Fruit fly (Drosophila melanogaster): ENCODE measurements around the gene Usp12-46.

Gene Usp12-46

dm6 chr3R:22753895-22754774, 3.4 kb downstream of the Usp12-46 start (continued):
- TF ChIP-seq CG6791 (GFP tag; IDR thresholded peaks at IDR 0.05; ENCODE audit: partially characterized antibody) (0 out of 3 replicates have a peak, but pooled peaks have one; percentile 14), CG5245 (GFP tag; optimal IDR thresholded peaks at IDR 0.05) (peak; percentile 33), grn (GFP tag; optimal IDR thresholded peaks at IDR 0.05) (no peak), nau (GFP tag; optimal IDR thresholded peaks at IDR 0.05) (no peak), CG33557 (GFP tag; optimal IDR thresholded peaks at IDR 0.05) (no peak), CG12744 (GFP tag; optimal IDR thresholded peaks at IDR 0.05) (no peak), Pdp1 (GFP tag; optimal IDR thresholded peaks at IDR 0.05) (peak; percentile 8 to 55), CG12299 (tag; optimal IDR thresholded peaks at IDR 0.05) (no peak), Hr51 (GFP tag; optimal IDR thresholded peaks at IDR 0.05) (peak in 1 of 2 experiments; percentile 80), Gsc (GFP tag; IDR thresholded peaks at IDR 0.05) (no peak), Taf1 (GFP tag; IDR thresholded peaks at IDR 0.05) (no peak), cato (GFP tag; optimal IDR thresholded peaks at IDR 0.05; ENCODE audit: borderline replicate concordance) (no peak), Blimp-1 (GFP tag; optimal IDR thresholded peaks at IDR 0.05) (peak; percentile 51), Ssrp (tag; optimal IDR thresholded peaks at IDR 0.05) (peak; percentile 58), danr (GFP tag; IDR thresholded peaks at IDR 0.05) (0 out of 2 replicates have a peak, but pooled peaks have one; percentile 8), Ptx1 (GFP tag; IDR thresholded peaks at IDR 0.05) (peak; percentile 65), fd3F (GFP tag; optimal IDR thresholded peaks at IDR 0.05) (peak; percentile 28), CG10267 (tag; optimal IDR thresholded peaks at IDR 0.05) (peak; percentile 39), org-1 (GFP tag; optimal IDR thresholded peaks at IDR 0.05) (peak; percentile 47), da (GFP tag; optimal IDR thresholded peaks at IDR 0.05) (no peak), Antp (GFP tag; optimal IDR thresholded peaks at IDR 0.05) (peak; percentile 11), exex (tag; optimal IDR thresholded peaks at IDR 0.05) (no peak), dan (GFP tag; IDR thresholded peaks at IDR 0.05) (no peak), CG14860 (GFP tag; IDR thresholded peaks at IDR 0.05; ENCODE audit: partially characterized antibody) (no peak), CG13296 (GFP tag; optimal IDR thresholded peaks at IDR 0.05) (peak; percentile 16), tap (tag; optimal IDR thresholded peaks at IDR 0.05) (peak; percentile 50), MBD-R2 (GFP tag; IDR thresholded peaks at IDR 0.05) (peak; percentile 23; the same call in 1 of the 2 replicates), CG12942 (GFP tag; optimal IDR thresholded peaks at IDR 0.05) (peak; percentile 23), CG12236 (GFP tag; optimal IDR thresholded peaks at IDR 0.05) (peak; percentile 13), esg (GFP tag; conservative IDR thresholded peaks at IDR 0.05) (peak; percentile 42), E2f1 (GFP tag; IDR thresholded peaks at IDR 0.05) (peak; percentile 55; the same call in 1 of the 2 replicates), Dad (GFP tag; optimal IDR thresholded peaks at IDR 0.05) (no peak), CG12659 (GFP tag; optimal IDR thresholded peaks at IDR 0.05) (peak; percentile 74), Hr3 (GFP tag; optimal IDR thresholded peaks at IDR 0.05) (peak; percentile 60), CG2120 (GFP tag; optimal IDR thresholded peaks at IDR 0.05) (peak; percentile 72), onecut (GFP tag; IDR thresholded peaks at IDR 0.05) (no peak; the same call in 1 of the 2 replicates), CG5953 (GFP tag; IDR thresholded peaks at IDR 0.05) (0 out of 2 replicates have a peak, but pooled peaks have one; percentile 4), gce (GFP tag; IDR thresholded peaks at IDR 0.05) (peak; percentile 65; the same call in 2 of the 3 replicates), tin (GFP tag; optimal IDR thresholded peaks at IDR 0.05) (peak; percentile 54), so (GFP tag; IDR thresholded peaks at IDR 0.05) (peak; percentile 24; the same call in 2 of the 3 replicates), zf30C (GFP tag; optimal IDR thresholded peaks at IDR 0.05) (no peak), chn (GFP tag; optimal IDR thresholded peaks at IDR 0.05) (no peak), CG2889 (GFP tag; IDR thresholded peaks at IDR 0.05) (0 out of 3 replicates have a peak, but pooled peaks have one; percentile 16), CG13894 (tag; optimal IDR thresholded peaks at IDR 0.05) (peak; percentile 9), CG34376 (GFP tag; optimal IDR thresholded peaks at IDR 0.05) (no peak), CG13287 (GFP tag; IDR thresholded peaks at IDR 0.05; ENCODE audit: partially characterized antibody) (peak; percentile 54), CG12071 (GFP tag; optimal IDR thresholded peaks at IDR 0.05) (peak; percentile 38), slbo (GFP tag; IDR thresholded peaks at IDR 0.05) (peak; percentile 74)

All from whole organism, embryonic.